Worm (Caenorhabditis elegans) whole organism, L4 larva: ENCODE data around the gene snf-3.

ENCODE experiments used
- R02D3.7 ChIP-seq: fragments of 150-350 bp; sonication (generic microtip); optimal IDR thresholded peaks from 3 replicates; lab custom pipeline; 2014; ENCODE audit warnings: missing biosample characterization, missing genetic modification characterization
- dpl-1 ChIP-seq: fragments of 150-350 bp; optimal IDR thresholded peaks from 2 replicates; lab custom pipeline; 2014; ENCODE audit warnings: missing biosample characterization, missing genetic modification reagents, missing genetic modification characterization
- egl-27 ChIP-seq: sonication (generic microtip); optimal IDR thresholded peaks from 3 replicates; lab custom pipeline; 2017; ENCODE audit warnings: missing biosample characterization, missing genetic modification reagents, missing genetic modification characterization
- fkh-10 ChIP-seq: fragments of 150-350 bp; optimal IDR thresholded peaks from 2 replicates; lab custom pipeline; 2014; ENCODE audit warnings: missing biosample characterization, missing genetic modification reagents, missing genetic modification characterization
- hlh-11 ChIP-seq: fragments of 200-800 bp; sonication (Bioruptor generic); optimal IDR thresholded peaks from 2 replicates; lab custom pipeline; 2018; ENCODE audit warnings: mild to moderate bottlenecking, missing genetic modification characterization, missing compliant biosample characterization
- lin-39 ChIP-seq: fragments of 150-350 bp; optimal IDR thresholded peaks from 2 replicates; lab custom pipeline; 2014; ENCODE audit warnings: missing biosample characterization, missing genetic modification reagents, missing genetic modification characterization
- lir-3 ChIP-seq: sonication (generic microtip); optimal IDR thresholded peaks from 2 replicates; lab custom pipeline; 2016; ENCODE audit warnings: mild to moderate bottlenecking, missing genetic modification characterization, missing compliant biosample characterization
- nhr-111 ChIP-seq: fragments of 200-800 bp; sonication (Bioruptor generic); optimal IDR thresholded peaks from 2 replicates; lab custom pipeline; 2018; ENCODE audit warnings: mild to moderate bottlenecking, missing genetic modification characterization, missing compliant biosample characterization
- php-3 ChIP-seq: fragments of 200-800 bp; sonication (Bioruptor generic); IDR thresholded peaks from 2 replicates; pipeline ENCODE4 v1.3.6; 2022; ENCODE audit warnings: missing genetic modification reagents, missing genetic modification characterization, missing compliant biosample characterization
- unc-62 ChIP-seq, 3 experiments: fragments of 150-350 bp in 1 of 3; sonication (generic microtip); optimal IDR thresholded peaks in 2 of 3; peaks in 1 of 3; 1 replicate in 1 of 3; 2 replicates in 2 of 3; lab custom pipeline; 2014 to 2017; ENCODE audit warnings: missing biosample characterization in 3 of 3, missing genetic modification characterization in 3 of 3, missing genetic modification reagents in 3 of 3, missing genotype in 1 of 3

DNA sequence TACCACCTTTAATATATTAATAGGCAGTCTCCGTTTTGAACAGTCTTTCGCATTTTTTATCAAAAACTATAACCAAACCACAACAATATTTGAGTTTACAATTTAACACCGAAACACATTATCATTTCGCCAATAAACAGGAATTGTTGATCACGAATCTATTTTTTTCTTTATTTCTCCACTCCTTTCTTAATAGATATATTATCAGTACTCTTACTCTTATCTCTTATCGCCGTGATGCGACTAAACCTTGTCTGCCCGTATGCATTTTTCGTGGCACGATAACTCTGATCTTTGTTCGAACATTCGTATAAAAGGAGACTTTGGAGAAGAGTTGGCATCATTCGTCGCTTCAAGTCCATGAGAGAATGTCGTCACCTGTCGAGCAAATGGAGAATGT lies 35.0 kb upstream of the snf-3 start:
- TF ChIP-seq nhr-111 (GFP tag; lab: Kevin White, UChicago) (no peak), php-3 (GFP tag; lab: Robert Waterston, UW) (peak; percentile 87), lir-3 (tag; lab: Kevin White, UChicago) (no peak), egl-27 (no peak), lin-39 (tag; lab: Kevin White, UChicago) (no peak), dpl-1 (GFP tag; lab: Kevin White, UChicago) (no peak), fkh-10 (GFP tag; lab: Kevin White, UChicago) (no peak), R02D3.7 (tag; lab: Kevin White, UChicago) (no peak), unc-62 (GFP tag; optimal IDR thresholded peaks at IDR 0.05 in 1 of 2; lab: Kevin White, UChicago) (no peak), unc-62 (tag; optimal IDR thresholded peaks at IDR 0.05; lab: Kevin White, UChicago) (no peak), hlh-11 (peak; percentile 76)
